Worm (Caenorhabditis elegans): Measurements from ENCODE around the gene C47D2.1.

The C47D2.1 gene

DNA sequence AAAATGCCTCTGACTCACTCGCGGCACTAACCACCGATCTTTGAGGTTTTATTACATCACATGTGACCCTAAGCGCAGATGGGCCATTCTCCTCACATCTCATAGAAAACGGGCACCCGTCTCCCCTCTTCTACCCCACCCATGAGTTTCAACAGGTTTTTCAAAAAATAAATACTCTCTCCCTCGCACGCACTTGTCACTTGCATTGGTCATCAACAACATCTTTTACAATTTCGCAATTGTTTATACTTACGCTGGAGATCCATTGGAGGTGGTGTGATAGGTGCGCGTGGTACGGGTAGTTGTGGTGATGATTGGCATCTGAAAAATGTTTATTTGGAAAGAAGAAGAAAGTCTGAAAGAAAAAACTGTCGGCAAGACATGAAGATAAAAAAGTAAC is 21.1 kb downstream of the C47D2.1 start, which contains the start of gene M60.4:
Gene M60.4 (minus strand): TSS at position 321 of the 400 bp plus-strand sequence.
- TF ChIP-seq nhr-23 (tag; optimal IDR thresholded peaks at IDR 0.05) (no peak), ztf-4 (tag; optimal IDR thresholded peaks at IDR 0.05) (no peak), fkh-10 (GFP tag; optimal IDR thresholded peaks at IDR 0.05) (no peak), ceh-16 (tag; optimal IDR thresholded peaks at IDR 0.05) (no peak), snpc-4 (tag; optimal IDR thresholded peaks at IDR 0.05) (peak; percentile 25), egl-5 (tag; optimal IDR thresholded peaks at IDR 0.05) (peak; percentile 93), lsy-12 (tag; optimal IDR thresholded peaks at IDR 0.05) (no peak), ZK546.5 (tag; optimal IDR thresholded peaks at IDR 0.05) (no peak), jun-1 (tag; optimal IDR thresholded peaks at IDR 0.05) (peak; percentile 2), lin-39 (tag; optimal IDR thresholded peaks at IDR 0.05) (peak; percentile 65), mdl-1 (tag; optimal IDR thresholded peaks at IDR 0.05) (peak; percentile 56), nhr-43 (tag; optimal IDR thresholded peaks at IDR 0.05; ENCODE audit: poor library complexity, severe bottlenecking) (peak; percentile 17), elt-2 (tag; optimal IDR thresholded peaks at IDR 0.05) (no peak), ztf-11 (tag; optimal IDR thresholded peaks at IDR 0.05) (no peak), elt-1 (tag; optimal IDR thresholded peaks at IDR 0.05) (no peak), nhr-25 (tag; optimal IDR thresholded peaks at IDR 0.05) (peak; percentile 59), nhr-76 (tag; optimal IDR thresholded peaks at IDR 0.05) (no peak), lin-15B (tag; optimal IDR thresholded peaks at IDR 0.05) (no peak), nhr-237 (tag; optimal IDR thresholded peaks at IDR 0.05) (no peak), unc-39 (tag; optimal IDR thresholded peaks at IDR 0.05) (no peak), mml-1 (tag; optimal IDR thresholded peaks at IDR 0.05) (no peak), R02D3.7 (tag; optimal IDR thresholded peaks at IDR 0.05) (no peak), nfya-1 (tag; optimal IDR thresholded peaks at IDR 0.05; ENCODE audit: insufficient read depth) (peak; percentile 49), nhr-67 (tag; optimal IDR thresholded peaks at IDR 0.05) (no peak), aly-2 (tag; optimal IDR thresholded peaks at IDR 0.05) (no peak), nhr-28 (tag; optimal IDR thresholded peaks at IDR 0.05) (no peak), egl-27 (tag; optimal IDR thresholded peaks at IDR 0.05) (peak; percentile 11), fos-1 (tag; optimal IDR thresholded peaks at IDR 0.05) (no peak), ama-1 (optimal IDR thresholded peaks at IDR 0.05) (no peak), eor-1 (tag; optimal IDR thresholded peaks at IDR 0.05) (no peak), fkh-2 (tag; optimal IDR thresholded peaks at IDR 0.05) (no peak), tbx-2 (tag; optimal IDR thresholded peaks at IDR 0.05) (no peak), ceh-82 (tag; optimal IDR thresholded peaks at IDR 0.05) (no peak), nhr-11 (tag; optimal IDR thresholded peaks at IDR 0.05) (no peak), ceh-9 (tag; optimal IDR thresholded peaks at IDR 0.05) (no peak), pqm-1 (tag; optimal IDR thresholded peaks at IDR 0.05) (no peak), hmg-11 (tag; optimal IDR thresholded peaks at IDR 0.05) (no peak), elt-3 (tag; optimal IDR thresholded peaks at IDR 0.05) (peak in 1 of 3 experiments; percentile 42), nhr-77 (tag; optimal IDR thresholded peaks at IDR 0.05) (no peak), sea-2 (GFP tag; optimal IDR thresholded peaks at IDR 0.05) (no peak), unc-62 (GFP tag; optimal IDR thresholded peaks at IDR 0.05) (peak; percentile 79)

DNA sequence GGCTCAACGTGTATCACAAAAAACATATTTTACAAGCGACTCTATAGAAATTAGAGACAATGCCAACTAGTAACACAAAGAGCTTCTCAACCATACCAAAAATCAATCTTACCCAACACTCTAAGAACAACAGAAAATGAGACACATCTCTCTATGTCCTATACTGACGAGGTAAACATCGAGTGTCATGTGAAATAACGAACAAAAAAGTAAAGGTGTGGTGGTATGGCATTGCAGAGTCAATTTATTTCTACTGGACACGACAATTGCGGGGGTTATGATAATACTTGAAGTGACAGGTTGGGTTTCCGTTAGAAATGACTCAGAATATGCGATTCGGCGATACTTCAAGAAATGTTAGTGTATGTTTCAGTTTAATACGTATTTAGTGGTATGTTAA is 21.6 kb downstream of the C47D2.1 start:
- TF ChIP-seq ceh-16 (tag; optimal IDR thresholded peaks at IDR 0.05) (no peak), pha-4 (tag; optimal IDR thresholded peaks at IDR 0.05) (peak; percentile 37)

DNA sequence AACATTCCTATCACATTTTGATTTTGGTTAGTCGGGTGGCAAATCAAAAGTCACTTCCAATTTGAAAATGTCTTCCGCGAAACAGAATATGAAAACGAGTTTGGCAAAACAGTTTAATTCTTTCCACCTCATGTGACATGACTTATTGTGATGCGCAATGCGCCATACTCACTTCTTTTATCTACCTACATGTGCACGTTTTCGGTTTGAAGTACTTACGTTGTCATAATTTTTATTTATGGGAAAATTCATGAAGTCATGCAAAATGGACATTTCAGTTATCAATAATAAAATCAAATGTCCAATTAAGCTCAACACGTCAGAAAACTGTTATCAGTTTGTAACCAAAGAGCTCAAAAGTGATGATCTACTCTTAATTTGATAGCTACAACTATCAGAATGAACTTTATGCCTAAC is 23.8 kb downstream of the C47D2.1 start:
- TF ChIP-seq jun-1 (tag; optimal IDR thresholded peaks at IDR 0.05) (peak; percentile 18), mdl-1 (tag; optimal IDR thresholded peaks at IDR 0.05) (no peak), ceh-9 (tag; optimal IDR thresholded peaks at IDR 0.05) (no peak), nhr-11 (tag; optimal IDR thresholded peaks at IDR 0.05) (no peak), pqm-1 (tag; optimal IDR thresholded peaks at IDR 0.05) (peak; percentile 90), zag-1 (tag; optimal IDR thresholded peaks at IDR 0.05) (no peak), elt-2 (tag; optimal IDR thresholded peaks at IDR 0.05) (peak; percentile 82)

Measured in whole organism, L3 larva.